Fruit fly (Drosophila melanogaster): ENCODE data around the gene CG43251.

dm6 chr3L:20729415-20729814 lies 29.3 kb upstream of the CG43251 start:
- TF ChIP-seq CG8478 (optimal IDR thresholded peaks at IDR 0.05), result no peak
- no peak for TF ChIP-seq EcR (GFP tag; optimal IDR thresholded peaks at IDR 0.05)
- no peak for TF ChIP-seq Dll (optimal IDR thresholded peaks at IDR 0.05)
- no peak for TF ChIP-seq pan (optimal IDR thresholded peaks at IDR 0.05)
- no peak for TF ChIP-seq psq (optimal IDR thresholded peaks at IDR 0.05)
- TF ChIP-seq usp (GFP tag; optimal IDR thresholded peaks at IDR 0.05), result no peak
